Fruit fly (Drosophila melanogaster): ENCODE measurements around the gene CG6048.
"Not testable (repeated sequence)": the region's sequence is repeated elsewhere in the genome, so short reads cannot be mapped to it uniquely, and the experiment has no call there.

dm6 chrX:5945052-5945830 lies 7.1 kb upstream of the CG6048 start, which contains the start of gene CG32756:
- not testable (repeated sequence) for TF ChIP-seq dmrt93B (GFP tag; optimal IDR thresholded peaks at IDR 0.05); CG32264 (GFP tag; optimal IDR thresholded peaks at IDR 0.05); Hr78 (GFP tag; optimal IDR thresholded peaks at IDR 0.05); CrebA (GFP tag; optimal IDR thresholded peaks at IDR 0.05; ENCODE audit: borderline replicate concordance); pan (optimal IDR thresholded peaks at IDR 0.05); psq (GFP tag; optimal IDR thresholded peaks at IDR 0.05); N (GFP tag; optimal IDR thresholded peaks at IDR 0.05); lola (GFP tag; optimal IDR thresholded peaks at IDR 0.05); ey (GFP tag; optimal IDR thresholded peaks at IDR 0.05); h (GFP tag; optimal IDR thresholded peaks at IDR 0.05); jim (GFP tag; optimal IDR thresholded peaks at IDR 0.05); foxo (GFP tag; optimal IDR thresholded peaks at IDR 0.05); CG9705 (GFP tag; optimal IDR thresholded peaks at IDR 0.05); woc (GFP tag; optimal IDR thresholded peaks at IDR 0.05)

Measured in whole organism, wandering third instar larva.